Fruit fly (Drosophila melanogaster): Measurements from ENCODE around the gene CG14020.

Gene CG14020

DNA sequence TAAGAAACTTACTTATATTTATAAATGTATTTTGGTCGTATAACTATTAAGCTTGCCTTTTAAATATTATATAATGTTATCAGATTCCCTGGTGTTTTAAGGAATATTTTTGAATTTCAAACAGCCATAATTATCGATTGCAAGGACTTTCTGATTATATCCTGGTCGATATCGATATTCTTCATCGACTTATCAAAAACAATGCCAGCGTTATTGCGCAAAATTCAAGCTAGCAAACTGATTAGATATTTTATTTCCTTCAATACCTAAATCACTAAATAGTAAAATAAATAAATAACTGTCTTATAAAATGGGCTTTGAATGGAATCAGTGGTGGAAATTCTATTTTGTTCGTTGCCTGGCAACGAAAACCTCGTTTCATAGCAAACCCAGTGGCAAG is at the start of gene CG14020:
TSS of gene CG14020 (plus strand) at position 345 of the 400 bp plus-strand sequence.
- no peak for TF ChIP-seq CG17806 (tag; optimal IDR thresholded peaks at IDR 0.05)
- no peak for TF ChIP-seq EcR (GFP tag; optimal IDR thresholded peaks at IDR 0.05)
- no peak for TF ChIP-seq Ets98B (GFP tag; IDR thresholded peaks at IDR 0.05)

DNA sequence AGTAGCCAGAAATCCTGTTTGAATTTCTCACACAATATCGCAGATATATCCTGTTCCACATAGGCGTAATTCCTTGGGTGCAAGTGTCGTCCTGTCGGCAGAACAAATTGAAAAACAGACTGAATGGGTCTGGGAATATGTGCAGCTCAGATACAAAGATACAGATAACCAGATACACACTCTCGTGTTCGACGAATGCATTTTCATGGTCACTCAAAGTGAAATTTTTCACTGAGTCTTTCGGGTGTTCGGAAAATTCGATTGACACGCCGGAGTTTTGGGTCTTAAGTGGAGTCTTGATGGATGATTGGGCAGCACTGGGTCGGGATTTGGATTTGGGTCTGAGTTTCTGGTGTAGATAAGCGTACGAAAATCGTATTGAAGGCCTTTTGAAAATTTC is 49.7 kb upstream of the CG14020 start:
- no peak for TF ChIP-seq CG14655 (GFP tag; optimal IDR thresholded peaks at IDR 0.05)
- no peak for TF ChIP-seq rn (GFP tag; IDR thresholded peaks at IDR 0.05)
- TF ChIP-seq CG34367 (tag; optimal IDR thresholded peaks at IDR 0.05) = no peak
- no peak for TF ChIP-seq CG15710 (tag; optimal IDR thresholded peaks at IDR 0.05)
- TF ChIP-seq CG13204 (GFP tag; optimal IDR thresholded peaks at IDR 0.05) = no peak
- TF ChIP-seq Ets98B (GFP tag; IDR thresholded peaks at IDR 0.05) = no peak
- no peak for TF ChIP-seq Pif1A (GFP tag; optimal IDR thresholded peaks at IDR 0.05)
- no peak for TF ChIP-seq Snoo (tag; optimal IDR thresholded peaks at IDR 0.05)
- TF ChIP-seq CG4496 (GFP tag; IDR thresholded peaks at IDR 0.05) = no peak
- no peak for TF ChIP-seq CG32121 (GFP tag; IDR thresholded peaks at IDR 0.05)
- no peak for TF ChIP-seq CG12605 (GFP tag; IDR thresholded peaks at IDR 0.05)
- TF ChIP-seq Pif1B (GFP tag; optimal IDR thresholded peaks at IDR 0.05) = no peak
- TF ChIP-seq fd96Ca (GFP tag; IDR thresholded peaks at IDR 0.05) = no peak
- TF ChIP-seq CG8159 (tag; optimal IDR thresholded peaks at IDR 0.05) = no peak

DNA sequence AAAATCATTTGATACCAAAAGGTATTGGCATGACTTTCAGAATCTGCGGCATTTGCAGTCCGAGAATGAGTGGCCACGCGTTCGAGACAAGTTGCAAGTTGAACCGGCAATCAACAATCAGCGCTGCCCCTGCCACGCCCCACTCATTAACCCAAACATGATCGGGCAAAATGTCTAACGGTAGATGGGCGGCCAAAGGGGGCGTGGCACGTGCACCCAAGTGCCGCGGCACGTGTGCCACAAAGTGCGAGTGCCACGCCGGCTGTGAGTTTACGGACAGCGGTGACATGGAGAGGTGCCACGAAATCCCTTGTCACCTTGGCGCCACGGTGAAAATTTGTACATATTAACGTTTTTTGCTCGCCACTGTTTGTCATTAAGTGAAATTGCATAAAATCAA is 48.1 kb upstream of the CG14020 start:
- TF ChIP-seq fd96Ca (GFP tag; IDR thresholded peaks at IDR 0.05) (no peak), CG12605 (GFP tag; IDR thresholded peaks at IDR 0.05) (no peak), gl (tag; optimal IDR thresholded peaks at IDR 0.05) (no peak), CG17806 (tag; optimal IDR thresholded peaks at IDR 0.05) (no peak), Snoo (tag; optimal IDR thresholded peaks at IDR 0.05) (no peak), Pif1A (GFP tag; optimal IDR thresholded peaks at IDR 0.05) (no peak), CG9948 (tag; optimal IDR thresholded peaks at IDR 0.05) (no peak), CG14655 (GFP tag; optimal IDR thresholded peaks at IDR 0.05) (no peak), Pif1B (GFP tag; optimal IDR thresholded peaks at IDR 0.05) (no peak), D1 (tag; optimal IDR thresholded peaks at IDR 0.05) (no peak), EcR (GFP tag; optimal IDR thresholded peaks at IDR 0.05) (no peak), CG13204 (GFP tag; optimal IDR thresholded peaks at IDR 0.05) (no peak), Ets98B (GFP tag; IDR thresholded peaks at IDR 0.05) (no peak), CG10348 (GFP tag; IDR thresholded peaks at IDR 0.05) (no peak), CG4496 (GFP tag; IDR thresholded peaks at IDR 0.05) (no peak), CG32121 (GFP tag; IDR thresholded peaks at IDR 0.05) (no peak)

DNA sequence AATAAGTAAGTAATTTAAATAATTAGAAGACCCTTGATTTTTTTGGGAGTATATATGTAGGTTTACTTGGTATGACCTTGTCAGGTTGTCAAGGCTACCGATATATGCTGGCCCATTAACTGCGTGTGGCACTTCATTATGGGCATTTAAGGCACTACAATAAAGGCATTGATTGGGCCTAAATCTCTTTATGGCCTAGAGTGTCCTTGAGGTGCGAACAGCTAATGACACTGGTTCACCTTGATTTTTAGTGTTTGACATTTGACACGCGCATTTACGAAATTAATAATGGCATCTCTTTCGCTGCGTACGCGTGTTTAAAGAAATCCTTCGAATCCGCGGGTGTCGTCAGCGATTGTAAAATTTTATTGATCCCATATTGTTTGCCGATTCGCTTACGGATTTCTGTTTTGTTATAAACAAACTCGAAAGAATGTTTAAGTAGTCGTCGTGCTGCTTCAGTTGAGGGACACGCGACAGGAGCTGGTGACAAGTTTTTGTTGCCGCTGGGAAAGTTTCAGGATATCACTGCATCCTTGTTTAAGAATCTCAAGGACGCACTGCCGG is 43.6 kb upstream of the CG14020 start:
- no peak for TF ChIP-seq CG10348 (GFP tag; IDR thresholded peaks at IDR 0.05)
- TF ChIP-seq gl (tag; optimal IDR thresholded peaks at IDR 0.05) = no peak
- no peak for TF ChIP-seq CG12605 (GFP tag; IDR thresholded peaks at IDR 0.05)
- TF ChIP-seq Ets98B (GFP tag; IDR thresholded peaks at IDR 0.05) = no peak
- TF ChIP-seq Pif1B (GFP tag; optimal IDR thresholded peaks at IDR 0.05) = no peak
- no peak for TF ChIP-seq fd96Ca (GFP tag; IDR thresholded peaks at IDR 0.05)
- TF ChIP-seq Snoo (tag; optimal IDR thresholded peaks at IDR 0.05) = no peak
- TF ChIP-seq Pif1A (GFP tag; optimal IDR thresholded peaks at IDR 0.05) = no peak
- TF ChIP-seq D1 (tag; optimal IDR thresholded peaks at IDR 0.05) = no peak
- TF ChIP-seq CG17806 (tag; optimal IDR thresholded peaks at IDR 0.05) = no peak
- TF ChIP-seq CG13204 (GFP tag; optimal IDR thresholded peaks at IDR 0.05) = no peak
- TF ChIP-seq CG15710 (tag; optimal IDR thresholded peaks at IDR 0.05) = no peak
- TF ChIP-seq CG4496 (GFP tag; IDR thresholded peaks at IDR 0.05) = no peak
- no peak for TF ChIP-seq CG8301 (tag; optimal IDR thresholded peaks at IDR 0.05)
- TF ChIP-seq CG8159 (tag; optimal IDR thresholded peaks at IDR 0.05) = no peak
- no peak for TF ChIP-seq CG32121 (GFP tag; IDR thresholded peaks at IDR 0.05)
- no peak for TF ChIP-seq CG34367 (tag; optimal IDR thresholded peaks at IDR 0.05)
- no peak for TF ChIP-seq CG14655 (GFP tag; optimal IDR thresholded peaks at IDR 0.05)
- no peak for TF ChIP-seq rn (GFP tag; IDR thresholded peaks at IDR 0.05)

DNA sequence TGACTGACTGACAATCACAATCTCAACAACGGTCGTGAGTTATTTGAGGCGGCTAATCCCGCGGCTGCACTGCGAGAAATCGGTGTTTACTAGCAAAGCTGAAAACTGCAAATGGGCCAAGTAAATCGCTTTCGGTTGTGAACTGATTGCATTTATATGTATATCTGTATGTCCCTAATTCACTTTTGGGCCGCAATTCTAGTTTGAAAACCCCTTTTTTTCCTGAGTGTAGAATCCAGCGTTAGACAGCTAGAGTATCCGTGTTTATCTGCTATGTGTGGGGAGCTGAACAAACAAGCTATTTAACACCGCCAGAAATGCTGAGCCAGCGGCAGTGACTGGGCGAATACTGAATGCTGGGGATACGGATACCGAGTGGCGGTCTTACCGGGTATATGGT is 40.8 kb upstream of the CG14020 start:
- TF ChIP-seq CG15710 (tag; optimal IDR thresholded peaks at IDR 0.05) (no peak), fd96Ca (GFP tag; IDR thresholded peaks at IDR 0.05) (peak; percentile 85), CG32121 (GFP tag; IDR thresholded peaks at IDR 0.05) (peak; percentile 61; the same call in 1 of the 2 replicates), CG9948 (tag; optimal IDR thresholded peaks at IDR 0.05) (peak; percentile 25), Pif1B (GFP tag; optimal IDR thresholded peaks at IDR 0.05) (no peak), Pif1A (GFP tag; optimal IDR thresholded peaks at IDR 0.05) (peak; percentile 60), rn (GFP tag; IDR thresholded peaks at IDR 0.05) (peak; percentile 65; the same call in 1 of the 2 replicates), D1 (tag; optimal IDR thresholded peaks at IDR 0.05) (no peak), CG13204 (GFP tag; optimal IDR thresholded peaks at IDR 0.05) (no peak), CG34367 (tag; optimal IDR thresholded peaks at IDR 0.05) (no peak), gl (tag; optimal IDR thresholded peaks at IDR 0.05) (no peak), CG8301 (tag; optimal IDR thresholded peaks at IDR 0.05) (peak; percentile 53), Ets98B (GFP tag; IDR thresholded peaks at IDR 0.05) (peak; percentile 68), EcR (GFP tag; optimal IDR thresholded peaks at IDR 0.05) (no peak), CG8159 (tag; optimal IDR thresholded peaks at IDR 0.05) (peak; percentile 1), CG12605 (GFP tag; IDR thresholded peaks at IDR 0.05) (peak; percentile 36; the same call in 1 of the 2 replicates), CG4496 (GFP tag; IDR thresholded peaks at IDR 0.05) (peak; percentile 85), CG10348 (GFP tag; IDR thresholded peaks at IDR 0.05) (no peak), Snoo (tag; optimal IDR thresholded peaks at IDR 0.05) (no peak), CG14655 (GFP tag; optimal IDR thresholded peaks at IDR 0.05) (peak; percentile 74), CG17806 (tag; optimal IDR thresholded peaks at IDR 0.05) (no peak)

DNA sequence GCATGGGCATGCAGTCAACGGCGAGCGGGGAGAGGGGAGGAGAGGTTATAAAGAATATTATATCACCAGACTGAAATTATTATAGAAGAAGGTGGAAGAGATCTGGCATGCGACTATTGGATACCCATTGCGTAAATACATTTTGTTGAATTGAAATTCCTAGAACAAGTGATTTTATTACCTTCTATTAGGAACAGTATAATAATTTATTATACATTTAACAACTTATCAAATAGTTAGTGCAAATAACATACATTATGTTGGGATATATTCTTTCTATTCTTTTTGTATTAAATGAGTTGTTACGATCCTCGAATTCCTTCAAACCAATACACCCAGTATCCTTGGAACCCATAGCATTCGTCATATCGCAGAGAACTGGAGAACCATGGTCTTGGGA is 39.3 kb upstream of the CG14020 start:
- TF ChIP-seq CG12605 (GFP tag; IDR thresholded peaks at IDR 0.05) = no peak
- TF ChIP-seq CG9948 (tag; optimal IDR thresholded peaks at IDR 0.05) = peak; percentile 20
- no peak for TF ChIP-seq rn (GFP tag; IDR thresholded peaks at IDR 0.05)
- TF ChIP-seq CG14655 (GFP tag; optimal IDR thresholded peaks at IDR 0.05) = no peak
- TF ChIP-seq CG8159 (tag; optimal IDR thresholded peaks at IDR 0.05) = peak; percentile 79
- no peak for TF ChIP-seq CG8301 (tag; optimal IDR thresholded peaks at IDR 0.05)
- peak; percentile 64 for TF ChIP-seq CG15710 (tag; optimal IDR thresholded peaks at IDR 0.05)
- peak; percentile 24 for TF ChIP-seq CG17806 (tag; optimal IDR thresholded peaks at IDR 0.05)
- peak; percentile 45 for TF ChIP-seq CG34367 (tag; optimal IDR thresholded peaks at IDR 0.05)
